Worm (Caenorhabditis elegans): ENCODE data around the gene C31H2.14.
A peak's percentile ranks its signal among the peaks of the same experiment; 100 is the strongest.

C31H2.14 gene

DNA sequence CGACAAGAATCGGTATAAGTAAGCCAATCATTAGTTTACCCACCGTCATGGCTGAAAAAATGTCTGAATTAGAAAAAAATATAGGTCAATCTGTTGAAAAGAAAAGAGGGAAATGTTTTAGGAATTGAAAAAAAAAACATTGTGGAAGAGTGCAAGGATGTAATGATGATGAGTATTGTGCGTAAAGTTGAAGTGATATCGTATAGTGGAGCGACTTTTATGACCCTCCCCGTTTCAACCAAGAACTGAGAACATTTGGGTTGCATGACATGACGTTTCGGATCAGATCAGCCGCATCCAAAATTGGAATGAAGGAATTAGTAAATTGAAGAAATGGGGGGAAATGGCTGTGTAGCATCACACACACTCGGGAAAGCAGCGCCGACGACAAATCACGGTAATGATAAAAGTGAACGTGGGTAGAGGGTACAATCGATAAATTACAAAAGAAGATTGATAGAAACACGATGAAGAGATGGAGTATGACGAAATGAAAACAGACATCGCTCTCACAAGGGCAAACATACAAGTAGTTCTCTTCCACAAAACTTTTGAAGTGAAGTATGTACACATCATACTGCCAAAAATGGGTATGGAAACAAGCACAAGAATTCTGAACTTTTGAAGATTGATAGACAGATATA lies 31.1 kb upstream of the C31H2.14 start, which contains the start of gene apl-1 (continued):
- peak; percentile 70 for TF ChIP-seq nhr-28 (tag; optimal IDR thresholded peaks at IDR 0.05)
- no peak for TF ChIP-seq gei-8 (GFP tag; optimal IDR thresholded peaks at IDR 0.05)
- TF ChIP-seq Y105C5A.15 (GFP tag; IDR thresholded peaks at IDR 0.05) = no peak
- no peak for TF ChIP-seq mep-1 (tag; optimal IDR thresholded peaks at IDR 0.05)
- no peak for TF ChIP-seq egl-27 (tag; optimal IDR thresholded peaks at IDR 0.05)
- no peak for TF ChIP-seq cey-2 (tag; optimal IDR thresholded peaks at IDR 0.05; ENCODE audit: borderline replicate concordance, insufficient read depth)
- TF ChIP-seq php-3 (GFP tag; IDR thresholded peaks at IDR 0.05) = no peak
- no peak for TF ChIP-seq F26F4.8 (GFP tag; conservative IDR thresholded peaks at IDR 0.05)
- no peak for TF ChIP-seq aha-1 (tag)
- TF ChIP-seq ces-1 (GFP tag; optimal IDR thresholded peaks at IDR 0.05) = no peak
- TF ChIP-seq nhr-111 (GFP tag; optimal IDR thresholded peaks at IDR 0.05) = no peak
- TF ChIP-seq unc-39 (tag; optimal IDR thresholded peaks at IDR 0.05) = no peak
- TF ChIP-seq attf-4 (tag; optimal IDR thresholded peaks at IDR 0.05) = no peak

ce11 chrX:5117571-5117970 lies 30.4 kb upstream of the C31H2.14 start:
- TF ChIP-seq egl-43 (GFP tag; IDR thresholded peaks at IDR 0.05) (no peak), tra-1 (GFP tag; IDR thresholded peaks at IDR 0.05) (no peak), F26F4.8 (GFP tag; conservative IDR thresholded peaks at IDR 0.05) (no peak), mes-2 (tag; optimal IDR thresholded peaks at IDR 0.05; ENCODE audit: poor library complexity, severe bottlenecking) (peak; percentile 9), hlh-11 (tag; optimal IDR thresholded peaks at IDR 0.05) (no peak), nhr-48 (tag; optimal IDR thresholded peaks at IDR 0.05) (no peak), ZK337.2 (GFP tag; IDR thresholded peaks at IDR 0.05) (no peak), lin-13 (GFP tag; optimal IDR thresholded peaks at IDR 0.05) (no peak), lsy-2 (tag; optimal IDR thresholded peaks at IDR 0.05) (peak in 1 of 2 experiments; percentile 52), sdz-12 (GFP tag; optimal IDR thresholded peaks at IDR 0.05) (no peak), ctbp-1 (GFP tag; IDR thresholded peaks at IDR 0.05) (peak; percentile 73), aha-1 (tag) (peak; percentile 29), duxl-1 (tag; optimal IDR thresholded peaks at IDR 0.05; ENCODE audit: poor library complexity) (no peak), R02D3.7 (tag; optimal IDR thresholded peaks at IDR 0.05) (no peak), nhr-237 (tag; optimal IDR thresholded peaks at IDR 0.05) (no peak), madf-5 (GFP tag; IDR thresholded peaks at IDR 0.05) (no peak), unc-130 (GFP tag; optimal IDR thresholded peaks at IDR 0.05) (no peak), ces-1 (GFP tag; optimal IDR thresholded peaks at IDR 0.05) (peak; percentile 95), nhr-111 (GFP tag; optimal IDR thresholded peaks at IDR 0.05) (no peak), fkh-10 (GFP tag; optimal IDR thresholded peaks at IDR 0.05) (peak; percentile 49), zfp-2 (tag; optimal IDR thresholded peaks at IDR 0.05) (no peak), lir-3 (tag; optimal IDR thresholded peaks at IDR 0.05) (no peak), daf-16 (GFP tag; optimal IDR thresholded peaks at IDR 0.05) (no peak), daf-16 (tag; optimal IDR thresholded peaks at IDR 0.05) (no peak), dmd-6 (GFP tag; IDR thresholded peaks at IDR 0.05) (0 out of 2 replicates have a peak, but pooled peaks have one; percentile 6), vab-7 (GFP tag; IDR thresholded peaks at IDR 0.05) (no peak), zfp-3 (GFP tag; conservative IDR thresholded peaks at IDR 0.05) (no peak), daf-12 (tag; optimal IDR thresholded peaks at IDR 0.05) (no peak), zip-11 (GFP tag; IDR thresholded peaks at IDR 0.05) (no peak), mdl-1 (tag; optimal IDR thresholded peaks at IDR 0.05) (no peak), lin-15B (tag; optimal IDR thresholded peaks at IDR 0.05) (no peak)
